Fruit fly (Drosophila melanogaster) whole organism, wandering third instar larva: ENCODE data around the gene AIF.
A peak's percentile ranks its signal among the peaks of the same experiment; 100 is the strongest.

Experiments
- Abd-B ChIP-seq: fragments of >200 bp; optimal IDR thresholded peaks from 2 replicates; lab custom pipeline; 2017; ENCODE audit warnings: missing biosample characterization, missing genetic modification characterization
- CG32264 ChIP-seq: fragments of 200-800 bp; sonication (Bioruptor generic); optimal IDR thresholded peaks from 2 replicates; lab custom pipeline; 2016; ENCODE audit warnings: missing biosample characterization, missing genetic modification characterization
- CG9705 ChIP-seq: fragments of 200-800 bp; sonication (Bioruptor generic); optimal IDR thresholded peaks from 2 replicates; lab custom pipeline; 2018; ENCODE audit warnings: missing biosample characterization, mild to moderate bottlenecking, missing genetic modification characterization
- CrebA ChIP-seq: fragments of 200-800 bp; sonication (Bioruptor generic); optimal IDR thresholded peaks from 2 replicates; lab custom pipeline; 2016; ENCODE audit warnings: missing biosample characterization, mild to moderate bottlenecking, missing genetic modification characterization, borderline replicate concordance
- Dfd ChIP-seq: fragments of >200 bp; optimal IDR thresholded peaks from 2 replicates; lab custom pipeline; 2017; ENCODE audit warnings: missing biosample characterization, missing genetic modification characterization
- Dif ChIP-seq: fragments of 200-275, 200-300 bp; sonication (Bioruptor generic); optimal IDR thresholded peaks from 2 replicates; lab custom pipeline; 2018; ENCODE audit warnings: missing biosample characterization, missing genetic modification characterization; ENCODE audit not compliant: partially characterized antibody
- GATAd ChIP-seq: sonication (Bioruptor generic); optimal IDR thresholded peaks from 2 replicates; lab custom pipeline; 2016; ENCODE audit warnings: missing biosample characterization, missing genetic modification characterization
- HLH106 ChIP-seq: fragments of 200-800 bp; optimal IDR thresholded peaks from 3 replicates; lab custom pipeline; 2019; ENCODE audit warnings: missing biosample characterization, mild to moderate bottlenecking, missing genetic modification characterization, moderate library complexity
- Hnf4 ChIP-seq: fragments of 200-800 bp; sonication (Bioruptor generic); optimal IDR thresholded peaks from 2 replicates; lab custom pipeline; 2016; ENCODE audit warnings: missing biosample characterization, mild to moderate bottlenecking, missing genetic modification characterization
- Hr78 ChIP-seq: fragments of >200 bp; optimal IDR thresholded peaks from 2 replicates; lab custom pipeline; 2017; ENCODE audit warnings: missing biosample characterization, missing genetic modification characterization
- Hr83 ChIP-seq: fragments of 200-300 bp; sonication (Bioruptor generic); optimal IDR thresholded peaks from 2 replicates; lab custom pipeline; 2016; ENCODE audit warnings: missing biosample characterization, mild to moderate bottlenecking, missing genetic modification characterization, moderate library complexity; ENCODE audit not compliant: poor library complexity, severe bottlenecking
- Jra ChIP-seq: sonication (Bioruptor generic); optimal IDR thresholded peaks from 2 replicates; lab custom pipeline; 2016; ENCODE audit warnings: missing biosample characterization, missing genetic modification characterization
- Mio ChIP-seq: sonication (Bioruptor generic); optimal IDR thresholded peaks from 2 replicates; lab custom pipeline; 2016; ENCODE audit warnings: missing biosample characterization, missing genetic modification characterization
- Myc ChIP-seq: fragments of >200 bp; optimal IDR thresholded peaks from 2 replicates; lab custom pipeline; 2017
- N ChIP-seq: fragments of >200 bp; optimal IDR thresholded peaks from 2 replicates; lab custom pipeline; 2018; ENCODE audit warnings: missing biosample characterization, missing external identifiers, missing genetic modification characterization
- OdsH ChIP-seq: fragments of 200-800 bp; sonication (Bioruptor generic); optimal IDR thresholded peaks from 2 replicates; lab custom pipeline; 2016; ENCODE audit warnings: missing biosample characterization, mild to moderate bottlenecking, missing genetic modification characterization
- Rel ChIP-seq, 2 experiments: fragments of 200-800 bp; sonication (Bioruptor generic) in 1 of 2; optimal IDR thresholded peaks; 2 replicates in 1 of 2; 3 replicates in 1 of 2; lab custom pipeline; 2016 to 2019; ENCODE audit warnings: mild to moderate bottlenecking in 2 of 2, missing biosample characterization in 2 of 2, missing genetic modification characterization in 2 of 2, moderate library complexity in 1 of 2
- Sp1 ChIP-seq: fragments of 200-800 bp; sonication (Bioruptor generic); optimal IDR thresholded peaks from 3 replicates; lab custom pipeline; 2019; ENCODE audit warnings: missing biosample characterization, mild to moderate bottlenecking, missing genetic modification characterization, moderate library complexity
- Vsx2 ChIP-seq: fragments of 200-300, 225-300 bp; sonication (Bioruptor generic); optimal IDR thresholded peaks from 2 replicates; lab custom pipeline; 2018; ENCODE audit warnings: missing biosample characterization, missing genetic modification characterization; ENCODE audit not compliant: partially characterized antibody
- br ChIP-seq: fragments of 200-800 bp; sonication (Bioruptor generic); optimal IDR thresholded peaks from 2 replicates; lab custom pipeline; 2016; ENCODE audit warnings: missing biosample characterization, missing genetic modification characterization
- brk ChIP-seq: fragments of 200-800 bp; sonication (Bioruptor generic); optimal IDR thresholded peaks from 2 replicates; lab custom pipeline; 2016; ENCODE audit warnings: missing biosample characterization, mild to moderate bottlenecking, missing genetic modification characterization
- dl ChIP-seq, 2 experiments: fragments of 175-275, 200-275 bp in 1 of 2; fragments of 200-275 bp in 1 of 2; sonication (Bioruptor generic); optimal IDR thresholded peaks; lab custom pipeline; 2018; ENCODE audit warnings: mild to moderate bottlenecking in 2 of 2, missing biosample characterization in 2 of 2, missing genetic modification characterization in 2 of 2, moderate library complexity in 2 of 2; ENCODE audit not compliant: partially characterized antibody in 2 of 2, insufficient read depth in 1 of 2
- dmrt93B ChIP-seq: fragments of 200-800 bp; sonication (Bioruptor generic); optimal IDR thresholded peaks from 2 replicates; lab custom pipeline; 2018; ENCODE audit warnings: missing biosample characterization, mild to moderate bottlenecking, missing genetic modification characterization
- dsf ChIP-seq: sonication (Bioruptor generic); optimal IDR thresholded peaks from 2 replicates; lab custom pipeline; 2016; ENCODE audit warnings: missing biosample characterization, missing genetic modification characterization, borderline replicate concordance
- ey ChIP-seq: fragments of 200-800 bp; sonication (Bioruptor generic); optimal IDR thresholded peaks from 2 replicates; lab custom pipeline; 2016; ENCODE audit warnings: missing biosample characterization, missing genetic modification characterization
- foxo ChIP-seq, 2 experiments: fragments of 200-800 bp; sonication (Bioruptor generic); optimal IDR thresholded peaks; 2 replicates in 1 of 2; 3 replicates in 1 of 2; lab custom pipeline; 2016 to 2017; ENCODE audit warnings: missing biosample characterization in 2 of 2, missing genetic modification characterization in 2 of 2
- fru ChIP-seq: fragments of 200-800 bp; sonication (Bioruptor generic); optimal IDR thresholded peaks from 3 replicates; lab custom pipeline; 2016; ENCODE audit warnings: missing biosample characterization, mild to moderate bottlenecking, missing genetic modification characterization
- h ChIP-seq: fragments of 200-800 bp; sonication (Bioruptor generic); optimal IDR thresholded peaks from 3 replicates; lab custom pipeline; 2016; ENCODE audit warnings: missing biosample characterization, mild to moderate bottlenecking, missing genetic modification characterization
- jim ChIP-seq: fragments of 175-275, 200-325 bp; sonication (Bioruptor generic); optimal IDR thresholded peaks from 2 replicates; lab custom pipeline; 2016; ENCODE audit warnings: missing biosample characterization, mild to moderate bottlenecking, missing genetic modification characterization
- lola ChIP-seq: fragments of >200 bp; optimal IDR thresholded peaks from 2 replicates; lab custom pipeline; 2017; ENCODE audit warnings: missing biosample characterization, missing genetic modification characterization
- pan ChIP-seq: fragments of >200 bp; optimal IDR thresholded peaks from 2 replicates; lab custom pipeline; 2017
- psq ChIP-seq: fragments of 200-800 bp; sonication (Bioruptor generic); optimal IDR thresholded peaks from 3 replicates; lab custom pipeline; 2017; ENCODE audit warnings: missing biosample characterization, mild to moderate bottlenecking, missing genetic modification characterization, moderate library complexity
- rgr ChIP-seq: fragments of 200-800 bp; sonication (Bioruptor generic); optimal IDR thresholded peaks from 3 replicates; lab custom pipeline; 2016; ENCODE audit warnings: missing biosample characterization, mild to moderate bottlenecking, missing genetic modification characterization
- sage ChIP-seq: fragments of 200-800 bp; sonication (Bioruptor generic); optimal IDR thresholded peaks from 2 replicates; lab custom pipeline; 2016; ENCODE audit warnings: missing biosample characterization, mild to moderate bottlenecking, missing genetic modification characterization
- sv ChIP-seq: fragments of 200-800 bp; sonication (Bioruptor generic); optimal IDR thresholded peaks from 3 replicates; lab custom pipeline; 2016; ENCODE audit warnings: missing biosample characterization, missing genetic modification characterization
- tai ChIP-seq: sonication (Bioruptor generic); optimal IDR thresholded peaks from 2 replicates; lab custom pipeline; 2016; ENCODE audit warnings: missing biosample characterization, missing genetic modification characterization
- usp ChIP-seq: fragments of >200 bp; optimal IDR thresholded peaks from 2 replicates; lab custom pipeline; 2017; ENCODE audit warnings: missing biosample characterization, missing genetic modification characterization
- woc ChIP-seq: sonication (Bioruptor generic); optimal IDR thresholded peaks from 2 replicates; lab custom pipeline; 2016; ENCODE audit warnings: missing biosample characterization, mild to moderate bottlenecking, missing genetic modification characterization

Gene AIF

DNA sequence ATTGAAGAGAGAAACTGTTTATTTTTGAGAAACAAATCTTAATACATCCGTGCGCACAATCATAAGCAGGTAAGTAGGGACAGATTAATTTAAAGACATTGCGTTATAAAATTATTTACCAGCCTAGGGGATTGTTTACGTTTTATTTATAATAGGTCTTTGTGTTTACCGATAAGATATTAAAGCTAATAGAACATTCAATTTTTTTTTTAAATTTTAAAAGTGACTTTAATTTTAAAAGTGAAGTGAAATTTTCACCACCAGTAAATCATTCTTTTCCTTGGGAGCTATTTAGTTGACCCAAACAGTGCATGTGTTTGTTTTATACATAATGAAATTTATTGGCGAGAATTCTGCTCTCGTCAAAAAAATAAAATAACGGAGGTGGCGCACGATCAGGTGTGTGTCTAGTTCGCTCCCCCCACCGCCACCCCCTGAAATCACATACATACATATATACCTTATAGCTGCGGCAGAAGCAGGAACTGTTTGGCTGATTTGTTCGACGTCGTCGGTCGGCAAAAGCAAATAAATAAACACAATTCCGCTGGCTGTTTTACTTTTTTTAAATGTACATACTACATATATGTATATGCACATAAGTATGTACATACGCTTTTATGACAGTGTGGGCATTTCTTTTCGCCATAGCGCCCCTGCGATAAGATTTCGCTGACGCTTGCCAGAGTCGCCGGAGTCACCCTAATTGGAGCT lies 24.5 kb downstream of the AIF start:
- TF ChIP-seq psq (GFP tag; lab: Kevin White, UChicago) (no peak), dl (GFP tag; optimal IDR thresholded peaks at IDR 0.05; lab: Kevin White, UChicago; ENCODE audit: insufficient read depth in 1 of 2, partially characterized antibody in 2 of 2) (no peak), CrebA (GFP tag; lab: Kevin White, UChicago) (peak; percentile 60), CG9705 (GFP tag; lab: Kevin White, UChicago) (no peak), woc (GFP tag; lab: Kevin White, UChicago) (peak; percentile 41), Rel (GFP tag; optimal IDR thresholded peaks at IDR 0.05; lab: Kevin White, UChicago) (no peak), Rel (tag; optimal IDR thresholded peaks at IDR 0.05; lab: Kevin White, UChicago) (peak; percentile 70), Jra (GFP tag; lab: Kevin White, UChicago) (no peak), pan (lab: Kevin White, UChicago) (no peak), lola (GFP tag; lab: Kevin White, UChicago) (no peak), N (GFP tag; lab: Kevin White, UChicago) (no peak), rgr (GFP tag; lab: Kevin White, UChicago) (peak; percentile 54), jim (GFP tag; lab: Kevin White, UChicago) (no peak), GATAd (GFP tag; lab: Kevin White, UChicago) (no peak), HLH106 (peak; percentile 75), sage (peak; percentile 39), sv (GFP tag; lab: Kevin White, UChicago) (no peak), dsf (GFP tag; lab: Kevin White, UChicago) (no peak), Sp1 (GFP tag; lab: Kevin White, UChicago) (peak; percentile 60), Hnf4 (GFP tag; lab: Kevin White, UChicago) (no peak), br (GFP tag; lab: Kevin White, UChicago) (peak; percentile 30), Dfd (GFP tag; lab: Kevin White, UChicago) (no peak), CG32264 (no peak), usp (GFP tag; lab: Kevin White, UChicago) (no peak), tai (GFP tag; lab: Kevin White, UChicago) (no peak), foxo (GFP tag; optimal IDR thresholded peaks at IDR 0.05; lab: Kevin White, UChicago) (peak in 1 of 2 experiments; percentile 64), OdsH (GFP tag; lab: Kevin White, UChicago) (peak; percentile 67), Hr83 (GFP tag; lab: Kevin White, UChicago) (peak; percentile 17), ey (GFP tag; lab: Kevin White, UChicago) (peak; percentile 67), h (GFP tag; lab: Kevin White, UChicago) (peak; percentile 74), Dif (GFP tag; lab: Kevin White, UChicago) (no peak), Abd-B (GFP tag; lab: Kevin White, UChicago) (no peak), fru (peak; percentile 73), dmrt93B (GFP tag; lab: Kevin White, UChicago) (peak; percentile 37), Vsx2 (GFP tag; lab: Kevin White, UChicago) (no peak), brk (peak; percentile 69)
- TF ChIP-seq, all 38 proteins: peak for 16

DNA sequence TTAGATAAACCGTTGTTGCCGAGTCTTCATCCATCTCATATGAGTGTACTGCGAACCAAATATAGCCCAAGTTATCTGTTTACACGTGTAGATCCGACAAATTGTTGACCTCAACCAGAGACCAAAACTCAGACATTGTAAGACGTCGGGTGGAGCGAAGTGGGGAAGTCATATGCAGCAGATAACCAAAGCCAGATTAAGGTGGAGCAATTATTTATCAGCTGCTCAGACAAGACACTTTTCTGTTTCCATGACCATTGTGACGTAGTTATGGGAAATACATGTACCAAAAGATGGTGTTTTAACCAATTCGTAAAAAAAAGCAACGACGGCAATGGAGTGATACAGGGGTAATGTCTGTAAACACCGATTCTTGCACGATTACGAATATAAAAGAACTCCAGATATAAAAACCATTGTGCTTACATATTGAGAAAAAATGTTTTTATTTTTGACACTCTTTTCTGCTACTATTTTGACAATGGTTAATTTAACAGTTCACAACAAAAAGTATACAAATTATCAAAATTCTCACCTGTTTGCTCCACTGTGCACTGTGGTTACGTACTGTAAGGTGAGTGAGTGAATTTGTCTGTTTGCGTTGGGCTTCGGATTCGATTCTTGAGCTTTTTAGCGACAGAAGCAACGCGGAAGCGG lies 25.9 kb downstream of the AIF start:
- TF ChIP-seq Jra (GFP tag; lab: Kevin White, UChicago) (no peak), Dif (GFP tag; lab: Kevin White, UChicago) (no peak), GATAd (GFP tag; lab: Kevin White, UChicago) (no peak), br (GFP tag; lab: Kevin White, UChicago) (peak; percentile 49), sv (GFP tag; lab: Kevin White, UChicago) (peak; percentile 45), Myc (lab: Kevin White, UChicago) (no peak), psq (GFP tag; lab: Kevin White, UChicago) (no peak), jim (GFP tag; lab: Kevin White, UChicago) (no peak), CG32264 (no peak), Dfd (GFP tag; lab: Kevin White, UChicago) (no peak), Sp1 (GFP tag; lab: Kevin White, UChicago) (peak; percentile 31), fru (peak; percentile 74), sage (no peak), dl (GFP tag; optimal IDR thresholded peaks at IDR 0.05; lab: Kevin White, UChicago; ENCODE audit: insufficient read depth in 1 of 2, partially characterized antibody in 2 of 2) (no peak), Hr78 (GFP tag; lab: Kevin White, UChicago) (no peak), foxo (GFP tag; optimal IDR thresholded peaks at IDR 0.05; lab: Kevin White, UChicago) (peak in 1 of 2 experiments; percentile 72), Hnf4 (GFP tag; lab: Kevin White, UChicago) (peak; percentile 38), N (GFP tag; lab: Kevin White, UChicago) (no peak), Hr83 (GFP tag; lab: Kevin White, UChicago) (peak; percentile 15), Rel (GFP tag; optimal IDR thresholded peaks at IDR 0.05; lab: Kevin White, UChicago) (no peak), Rel (tag; optimal IDR thresholded peaks at IDR 0.05; lab: Kevin White, UChicago) (peak; percentile 55), CG9705 (GFP tag; lab: Kevin White, UChicago) (no peak), Abd-B (GFP tag; lab: Kevin White, UChicago) (no peak), Mio (GFP tag; lab: Kevin White, UChicago) (no peak), ey (GFP tag; lab: Kevin White, UChicago) (peak; percentile 52), OdsH (GFP tag; lab: Kevin White, UChicago) (peak; percentile 38), rgr (GFP tag; lab: Kevin White, UChicago) (peak; percentile 65), dmrt93B (GFP tag; lab: Kevin White, UChicago) (peak; percentile 43), dsf (GFP tag; lab: Kevin White, UChicago) (no peak), Vsx2 (GFP tag; lab: Kevin White, UChicago) (no peak), brk (no peak), woc (GFP tag; lab: Kevin White, UChicago) (peak; percentile 59), HLH106 (peak; percentile 46), lola (GFP tag; lab: Kevin White, UChicago) (no peak), tai (GFP tag; lab: Kevin White, UChicago) (peak; percentile 29), pan (lab: Kevin White, UChicago) (no peak), h (GFP tag; lab: Kevin White, UChicago) (peak; percentile 63), CrebA (GFP tag; lab: Kevin White, UChicago) (no peak)
